Worm (Caenorhabditis elegans) whole organism, mixed stage, embryonic: ENCODE data around the gene cash-1.

Experiments
- bed-3 ChIP-seq: fragments of 200-800 bp; sonication (Bioruptor generic); optimal IDR thresholded peaks from 3 replicates; lab custom pipeline; 2018; ENCODE audit warnings: mild to moderate bottlenecking, missing genetic modification characterization, moderate library complexity, missing compliant biosample characterization
- ceh-39 ChIP-seq: fragments of 150-350 bp; optimal IDR thresholded peaks from 2 replicates; lab custom pipeline; 2014; ENCODE audit warnings: missing biosample characterization, missing genetic modification characterization
- ceh-43 ChIP-seq: fragments of 200-800 bp; sonication (Bioruptor generic); optimal IDR thresholded peaks from 2 replicates; lab custom pipeline; 2018; ENCODE audit warnings: mild to moderate bottlenecking, missing genetic modification characterization, moderate library complexity, missing compliant biosample characterization
- ceh-83 ChIP-seq: fragments of 200-800 bp; sonication (Bioruptor generic); optimal IDR thresholded peaks from 2 replicates; lab custom pipeline; 2018; ENCODE audit warnings: mild to moderate bottlenecking, missing genetic modification characterization, missing compliant biosample characterization
- ces-1 ChIP-seq: fragments of 150-350 bp; optimal IDR thresholded peaks from 2 replicates; lab custom pipeline; 2014; ENCODE audit warnings: missing biosample characterization, missing genetic modification reagents, missing genetic modification characterization
- cnd-1 ChIP-seq: fragments of 200-800 bp; sonication (Bioruptor generic); optimal IDR thresholded peaks from 2 replicates; lab custom pipeline; 2018; ENCODE audit warnings: mild to moderate bottlenecking, missing genetic modification characterization, missing compliant biosample characterization
- drap-1 ChIP-seq: fragments of 200-800 bp; sonication (Bioruptor generic); optimal IDR thresholded peaks from 3 replicates; lab custom pipeline; 2018; ENCODE audit warnings: mild to moderate bottlenecking, missing genetic modification characterization, missing compliant biosample characterization
- elt-1 ChIP-seq: sonication (generic microtip); optimal IDR thresholded peaks from 2 replicates; lab custom pipeline; 2017; ENCODE audit warnings: missing genetic modification characterization, mild to moderate bottlenecking, missing compliant biosample characterization, antibody characterized with exemption, moderate library complexity, borderline replicate concordance; ENCODE audit not compliant: insufficient read depth
- elt-3 ChIP-seq: fragments of 150-350 bp; optimal IDR thresholded peaks from 2 replicates; lab custom pipeline; 2014; ENCODE audit warnings: missing biosample characterization, missing genetic modification characterization
- flh-1 ChIP-seq: fragments of 200-800 bp; sonication (Bioruptor generic); optimal IDR thresholded peaks from 2 replicates; lab custom pipeline; 2018; ENCODE audit warnings: mild to moderate bottlenecking, missing genetic modification characterization, moderate library complexity, missing compliant biosample characterization
- ham-2 ChIP-seq: fragments of 200-800 bp; sonication (Bioruptor generic); optimal IDR thresholded peaks from 2 replicates; lab custom pipeline; 2018; ENCODE audit warnings: mild to moderate bottlenecking, missing genetic modification characterization, missing compliant biosample characterization
- hlh-1 ChIP-seq: fragments of 150-350 bp; optimal IDR thresholded peaks from 2 replicates; lab custom pipeline; 2014; ENCODE audit warnings: missing biosample characterization, missing genetic modification reagents, missing genetic modification characterization
- lin-13 ChIP-seq: fragments of 150-350 bp; optimal IDR thresholded peaks from 2 replicates; lab custom pipeline; 2014; ENCODE audit warnings: missing biosample characterization, missing genetic modification characterization
- lin-32 ChIP-seq: fragments of 200-800 bp; sonication (Bioruptor generic); optimal IDR thresholded peaks from 2 replicates; lab custom pipeline; 2018; ENCODE audit warnings: mild to moderate bottlenecking, missing genetic modification characterization, missing compliant biosample characterization
- lsy-2 ChIP-seq: fragments of 150-350 bp; optimal IDR thresholded peaks from 2 replicates; lab custom pipeline; 2014; ENCODE audit warnings: missing biosample characterization, missing genetic modification characterization
- mep-1 ChIP-seq: fragments of 150-350 bp; optimal IDR thresholded peaks from 2 replicates; lab custom pipeline; 2017; ENCODE audit warnings: missing biosample characterization, missing genetic modification reagents, missing genetic modification characterization, inconsistent platforms
- mls-2 ChIP-seq: sonication (generic microtip); optimal IDR thresholded peaks from 2 replicates; lab custom pipeline; 2016; ENCODE audit warnings: mild to moderate bottlenecking, missing genetic modification characterization, moderate library complexity, missing compliant biosample characterization
- nhr-12 ChIP-seq: fragments of 150-350 bp; optimal IDR thresholded peaks from 2 replicates; lab custom pipeline; 2014; ENCODE audit warnings: missing biosample characterization, missing genetic modification characterization
- nhr-2 ChIP-seq: fragments of 150-350 bp; optimal IDR thresholded peaks from 2 replicates; lab custom pipeline; 2014; ENCODE audit warnings: missing biosample characterization, missing genetic modification characterization
- nhr-237 ChIP-seq: fragments of 150-350 bp; optimal IDR thresholded peaks from 2 replicates; lab custom pipeline; 2014; ENCODE audit warnings: missing biosample characterization, missing genetic modification characterization
- nhr-28 ChIP-seq: fragments of 150-350 bp; optimal IDR thresholded peaks from 2 replicates; lab custom pipeline; 2014; ENCODE audit warnings: missing biosample characterization, missing genetic modification characterization
- nhr-76 ChIP-seq: sonication (generic microtip); optimal IDR thresholded peaks from 2 replicates; lab custom pipeline; 2017; ENCODE audit warnings: missing biosample characterization, missing genetic modification characterization
- pha-4 ChIP-seq: fragments of 150-350 bp; optimal IDR thresholded peaks from 2 replicates; lab custom pipeline; 2018; ENCODE audit warnings: missing biosample characterization, missing genetic modification reagents, missing genetic modification characterization
- sem-2 ChIP-seq: fragments of 200-800 bp; sonication (Bioruptor generic); optimal IDR thresholded peaks from 2 replicates; lab custom pipeline; 2018; ENCODE audit warnings: mild to moderate bottlenecking, missing genetic modification characterization, missing compliant biosample characterization
- sptf-1 ChIP-seq: sonication (generic microtip); optimal IDR thresholded peaks from 2 replicates; lab custom pipeline; 2017; ENCODE audit warnings: mild to moderate bottlenecking, missing genetic modification characterization, moderate library complexity, missing compliant biosample characterization
- tbx-8 ChIP-seq: fragments of 200-800 bp; sonication (Bioruptor generic); optimal IDR thresholded peaks from 2 replicates; lab custom pipeline; 2018; ENCODE audit warnings: mild to moderate bottlenecking, missing genetic modification characterization, moderate library complexity, missing compliant biosample characterization
- unc-120 ChIP-seq: sonication (generic microtip); optimal IDR thresholded peaks from 2 replicates; lab custom pipeline; 2017; ENCODE audit warnings: missing genetic modification characterization, missing compliant biosample characterization; ENCODE audit not compliant: poor library complexity, severe bottlenecking
- unc-39 ChIP-seq: fragments of 150-350 bp; optimal IDR thresholded peaks from 2 replicates; lab custom pipeline; 2014; ENCODE audit warnings: missing biosample characterization, missing genetic modification characterization
- unc-62 ChIP-seq: fragments of 150-350 bp; optimal IDR thresholded peaks from 2 replicates; lab custom pipeline; 2014; ENCODE audit warnings: missing biosample characterization, missing genetic modification reagents, missing genetic modification characterization
- zip-8 ChIP-seq: fragments of 150-350 bp; optimal IDR thresholded peaks from 2 replicates; lab custom pipeline; 2014; ENCODE audit warnings: missing biosample characterization, missing genetic modification characterization
- ztf-11 ChIP-seq: fragments of 150-350 bp; optimal IDR thresholded peaks from 2 replicates; lab custom pipeline; 2014; ENCODE audit warnings: missing biosample characterization, missing genetic modification characterization

Gene cash-1

DNA sequence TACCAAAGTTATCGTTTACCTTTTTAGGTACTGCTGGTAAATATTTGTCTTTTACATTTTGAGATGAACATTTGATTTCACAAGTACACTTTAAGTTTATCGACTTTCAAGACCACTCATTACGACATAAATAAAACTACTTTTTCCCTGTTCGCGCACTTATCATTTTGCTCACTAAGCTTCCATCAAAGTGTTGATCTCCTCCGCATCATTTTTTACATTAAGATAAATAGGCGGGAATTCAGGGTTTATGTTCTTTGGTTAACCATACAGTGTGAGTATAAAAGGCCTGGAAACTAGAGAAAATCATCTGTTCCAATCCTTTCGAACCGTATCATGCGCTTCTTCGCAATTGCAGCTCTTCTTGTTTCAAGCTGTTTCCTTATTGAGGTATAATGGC lies 20.1 kb downstream of the cash-1 start, which contains the start of gene pqn-2:
Gene pqn-2, plus strand, starts transcription at position 301 of the 400 bp plus-strand sequence.
- no peak for TF ChIP-seq nhr-28 (tag; lab: Kevin White, UChicago)
- TF ChIP-seq elt-1 (tag; lab: Kevin White, UChicago): no peak
- TF ChIP-seq bed-3 (GFP tag; lab: Kevin White, UChicago): no peak
- TF ChIP-seq sem-2 (GFP tag; lab: Kevin White, UChicago): no peak
- no peak for TF ChIP-seq ceh-83
- TF ChIP-seq lsy-2 (tag; lab: Kevin White, UChicago): no peak

ce11 chrV:10383950-10384349 lies 21.9 kb downstream of the cash-1 start, which contains the start of gene spe-10:
spe-10 (plus strand) TSS chrV:10384250.
- no peak for TF ChIP-seq elt-3 (tag; lab: Kevin White, UChicago)
- no peak for TF ChIP-seq cnd-1 (tag; lab: Kevin White, UChicago)
- TF ChIP-seq nhr-76 (tag; lab: Kevin White, UChicago): no peak
- TF ChIP-seq lin-13 (tag; lab: Kevin White, UChicago): no peak
- no peak for TF ChIP-seq ham-2 (GFP tag; lab: Kevin White, UChicago)
- TF ChIP-seq sptf-1 (tag; lab: Kevin White, UChicago): no peak
- TF ChIP-seq pha-4 (tag; lab: Kevin White, UChicago): no peak
- no peak for TF ChIP-seq sem-2 (GFP tag; lab: Kevin White, UChicago)
- TF ChIP-seq unc-120 (tag; lab: Kevin White, UChicago): no peak
- no peak for TF ChIP-seq ceh-83
- no peak for TF ChIP-seq unc-39 (tag; lab: Kevin White, UChicago)
- no peak for TF ChIP-seq unc-62
- TF ChIP-seq bed-3 (GFP tag; lab: Kevin White, UChicago): no peak
- TF ChIP-seq nhr-28 (tag; lab: Kevin White, UChicago): no peak
- no peak for TF ChIP-seq lin-32 (GFP tag; lab: Kevin White, UChicago)
- TF ChIP-seq, all 35 proteins: peak for 0

- TF ChIP-seq nhr-2 (no peak), ceh-43 (GFP tag; lab: Kevin White, UChicago) (no peak), ham-2 (GFP tag; lab: Kevin White, UChicago) (no peak), elt-1 (tag; lab: Kevin White, UChicago) (no peak), drap-1 (GFP tag; lab: Kevin White, UChicago) (no peak), bed-3 (GFP tag; lab: Kevin White, UChicago) (no peak), ces-1 (GFP tag; lab: Kevin White, UChicago) (no peak), ceh-83 (no peak), nhr-237 (tag; lab: Kevin White, UChicago) (no peak), unc-120 (tag; lab: Kevin White, UChicago) (no peak)
- TF ChIP-seq, all 35 proteins: peak for 0
These were observed 25.4 kb downstream of the cash-1 start for ce11 chrV:10387412-10387811.

DNA sequence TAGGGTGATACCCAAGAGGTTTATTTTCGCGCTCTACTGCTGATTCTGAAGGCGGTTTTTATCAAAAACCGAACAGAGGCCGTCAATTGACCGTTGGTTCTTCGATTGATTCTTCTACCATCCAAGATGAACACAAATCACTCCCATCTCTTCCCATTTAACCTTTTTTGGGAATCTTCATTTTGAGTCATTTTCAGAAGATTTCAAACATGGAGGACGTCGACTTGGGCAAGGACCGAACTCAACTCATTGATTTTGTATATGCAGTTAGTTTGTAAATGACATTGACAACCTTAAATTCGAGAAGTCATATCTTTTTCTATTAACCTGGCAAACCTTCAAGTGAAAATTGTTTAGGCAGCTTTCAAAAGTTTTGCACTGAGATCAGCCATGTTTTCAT lies 26.3 kb downstream of the cash-1 start, which contains the start of gene AC3.5:
Gene AC3.5, plus strand, starts transcription at position 210 of the 400 bp plus-strand sequence.
- no peak for TF ChIP-seq ces-1 (GFP tag; lab: Kevin White, UChicago)
- TF ChIP-seq zip-8 (tag; lab: Kevin White, UChicago): no peak
- no peak for TF ChIP-seq cnd-1 (tag; lab: Kevin White, UChicago)
- TF ChIP-seq ztf-11 (tag; lab: Kevin White, UChicago): no peak
- no peak for TF ChIP-seq bed-3 (GFP tag; lab: Kevin White, UChicago)
- TF ChIP-seq elt-3 (tag; lab: Kevin White, UChicago): no peak
- TF ChIP-seq flh-1 (GFP tag; lab: Kevin White, UChicago): no peak
- TF ChIP-seq nhr-237 (tag; lab: Kevin White, UChicago): no peak
- TF ChIP-seq mls-2 (tag; lab: Kevin White, UChicago): no peak

ce11 chrV:10393708-10394107 lies 31.6 kb downstream of the cash-1 start:
- no peak for TF ChIP-seq elt-1 (tag; lab: Kevin White, UChicago)
- TF ChIP-seq lin-13 (tag; lab: Kevin White, UChicago): no peak
- no peak for TF ChIP-seq ceh-39
- no peak for TF ChIP-seq tbx-8 (GFP tag; lab: Kevin White, UChicago)
- TF ChIP-seq hlh-1 (tag; lab: Kevin White, UChicago): no peak
- no peak for TF ChIP-seq nhr-12
- no peak for TF ChIP-seq lsy-2 (tag; lab: Kevin White, UChicago)
- TF ChIP-seq pha-4 (tag; lab: Kevin White, UChicago): no peak
- TF ChIP-seq mep-1 (tag; lab: Kevin White, UChicago): no peak
- TF ChIP-seq, all 35 proteins: peak for 0
